Worm (Caenorhabditis elegans) whole organism, L1 larva: ENCODE measurements around the gene bigr-1.

Experiments
- dpl-1 ChIP-seq, 3 experiments: fragments of 150-350 bp in 2 of 3; sonication (generic microtip) in 1 of 3; optimal IDR thresholded peaks; 2 replicates each; lab custom pipeline; 2014 to 2017; ENCODE audit warnings: missing biosample characterization in 3 of 3, missing genetic modification characterization in 3 of 3, missing genetic modification reagents in 3 of 3
- lin-39 ChIP-seq: fragments of 150-350 bp; optimal IDR thresholded peaks from 2 replicates; lab custom pipeline; 2014; ENCODE audit warnings: missing biosample characterization, missing genetic modification reagents, missing genetic modification characterization
- mab-9 ChIP-seq: fragments of 200-800 bp; sonication (Bioruptor generic); IDR thresholded peaks from 2 replicates; pipeline ENCODE4 v1.3.6; 2022; ENCODE audit warnings: missing genetic modification reagents, missing genetic modification characterization, missing compliant biosample characterization
- nhr-11 ChIP-seq: fragments of 150-350 bp; optimal IDR thresholded peaks from 2 replicates; lab custom pipeline; 2014; ENCODE audit warnings: missing biosample characterization, missing genetic modification characterization
- nhr-76 ChIP-seq: sonication (generic microtip); optimal IDR thresholded peaks from 2 replicates; lab custom pipeline; 2017; ENCODE audit warnings: missing biosample characterization, missing genetic modification characterization
- snpc-4 ChIP-seq: fragments of 150-350 bp; optimal IDR thresholded peaks from 2 replicates; lab custom pipeline; 2014; ENCODE audit warnings: missing biosample characterization, missing genetic modification characterization
- ztf-4 ChIP-seq: fragments of 150-350 bp; optimal IDR thresholded peaks from 2 replicates; lab custom pipeline; 2014; ENCODE audit warnings: missing biosample characterization, missing genetic modification characterization

DNA sequence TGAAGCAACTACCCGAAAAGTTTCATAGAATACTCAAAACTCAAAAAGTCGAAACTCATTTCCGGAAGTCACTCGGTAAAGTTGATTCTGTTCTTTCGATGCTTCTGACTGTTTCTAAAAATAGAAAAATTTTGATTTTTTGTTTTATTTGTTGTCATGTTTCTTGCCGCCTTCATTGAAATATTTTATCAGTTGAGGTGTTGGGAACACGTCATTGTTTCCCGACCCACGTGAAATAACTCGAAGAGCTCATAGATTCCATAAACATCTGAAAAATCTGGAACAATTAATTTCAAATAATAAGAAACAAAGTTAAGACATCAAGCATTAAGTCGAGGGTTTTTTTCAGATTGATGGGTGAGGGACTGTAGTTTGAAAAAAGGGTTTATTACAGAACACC lies 26.5 kb upstream of the bigr-1 start:
- no peak for TF ChIP-seq dpl-1 (GFP tag; optimal IDR thresholded peaks at IDR 0.05; lab: Kevin White, UChicago)
- no peak for TF ChIP-seq snpc-4 (tag; lab: Kevin White, UChicago)
- TF ChIP-seq mab-9: no peak
- TF ChIP-seq ztf-4 (tag; lab: Kevin White, UChicago): no peak
- no peak for TF ChIP-seq lin-39 (tag; lab: Kevin White, UChicago)
- no peak for TF ChIP-seq nhr-76
- no peak for TF ChIP-seq nhr-11
